Fruit fly (Drosophila melanogaster) whole organism, embryonic: ENCODE data around the gene CG13893.

Source experiments
- Atf6 ChIP-seq: fragments of 200-800 bp; sonication (Bioruptor generic); IDR thresholded peaks from 2 replicates; pipeline ENCODE4 v1.3.6; 2022; ENCODE audit warnings: missing biosample characterization, missing genetic modification characterization
- BEAF-32 ChIP-seq: fragments of 200-800 bp; sonication (Bioruptor generic); optimal IDR thresholded peaks from 3 replicates; lab custom pipeline; 2017; ENCODE audit warnings: missing biosample characterization, missing genetic modification characterization, mild to moderate bottlenecking, moderate library complexity, missing genetic modification reagents
- CG12299 ChIP-seq: fragments of 200-800 bp; sonication (Bioruptor generic); optimal IDR thresholded peaks from 2 replicates; lab custom pipeline; 2018; ENCODE audit warnings: missing biosample characterization, mild to moderate bottlenecking, missing genetic modification characterization
- CG12769 ChIP-seq: fragments of 200-800 bp; sonication (Bioruptor generic); optimal IDR thresholded peaks from 2 replicates; lab custom pipeline; 2019; ENCODE audit warnings: missing biosample characterization, mild to moderate bottlenecking, missing genetic modification characterization, moderate library complexity
- CG13123 ChIP-seq: fragments of 200-800 bp; sonication (Bioruptor generic); optimal IDR thresholded peaks from 2 replicates; lab custom pipeline; 2016; ENCODE audit warnings: missing biosample characterization, missing genetic modification characterization
- CG13287 ChIP-seq: fragments of 200-800 bp; sonication (Bioruptor generic); IDR thresholded peaks from 2 replicates; pipeline ENCODE4 v1.3.6; 2022; ENCODE audit warnings: missing biosample characterization, missing genetic modification characterization; ENCODE audit not compliant: partially characterized antibody
- CG14014 ChIP-seq: fragments of 200-800 bp; sonication (Bioruptor generic); IDR thresholded peaks from 2 replicates; pipeline ENCODE4 v1.3.6; 2022; ENCODE audit warnings: missing biosample characterization, missing genetic modification characterization
- CG16813 ChIP-seq: fragments of 200-800 bp; sonication (Bioruptor generic); IDR thresholded peaks from 3 replicates; pipeline ENCODE4 v1.3.6; 2022; ENCODE audit warnings: missing biosample characterization, missing genetic modification characterization; ENCODE audit not compliant: partially characterized antibody
- CG17385 ChIP-seq: fragments of 200-800 bp; sonication (Bioruptor generic); optimal IDR thresholded peaks from 3 replicates; lab custom pipeline; 2018; ENCODE audit warnings: missing biosample characterization, mild to moderate bottlenecking, missing genetic modification characterization
- CG17829 ChIP-seq: fragments of 200-800 bp; optimal IDR thresholded peaks from 2 replicates; lab custom pipeline; 2019; ENCODE audit warnings: missing biosample characterization, mild to moderate bottlenecking, missing genetic modification characterization, moderate library complexity
- CG2129 ChIP-seq: fragments of 200-800 bp; sonication (Bioruptor generic); IDR thresholded peaks from 2 replicates; pipeline ENCODE4 v1.3.6; 2022; ENCODE audit warnings: missing biosample characterization, missing genetic modification characterization; ENCODE audit not compliant: partially characterized antibody
- CG2199 ChIP-seq: fragments of 200-800 bp; sonication (Bioruptor generic); IDR thresholded peaks from 3 replicates; pipeline ENCODE4 v1.3.6; 2022; ENCODE audit warnings: missing biosample characterization, missing genetic modification characterization
- CG30020 ChIP-seq: fragments of 200-800 bp; optimal IDR thresholded peaks from 2 replicates; lab custom pipeline; 2019; ENCODE audit warnings: missing biosample characterization, mild to moderate bottlenecking, missing genetic modification characterization, moderate library complexity
- CG4617 ChIP-seq: fragments of 200-800 bp; sonication (Bioruptor generic); optimal IDR thresholded peaks from 3 replicates; lab custom pipeline; 2016; ENCODE audit warnings: missing biosample characterization, missing genetic modification characterization, borderline replicate concordance
- Doc3 ChIP-seq: fragments of 200-800 bp; sonication (Bioruptor generic); IDR thresholded peaks from 3 replicates; pipeline ENCODE4 v1.3.6; 2022; ENCODE audit warnings: missing biosample characterization, missing genetic modification characterization; ENCODE audit not compliant: partially characterized antibody
- Dref ChIP-seq: fragments of 200-800 bp; sonication (Bioruptor generic); IDR thresholded peaks from 2 replicates; pipeline ENCODE4 v1.3.6; 2022; ENCODE audit warnings: missing biosample characterization, missing genetic modification characterization
- GATAe ChIP-seq: fragments of 200-800 bp; sonication (Bioruptor generic); conservative IDR thresholded peaks from 2 replicates; pipeline ENCODE4 v1.3.6; 2022; ENCODE audit warnings: missing biosample characterization, missing genetic modification characterization
- HLH4C ChIP-seq: fragments of 200-800 bp; sonication (Bioruptor generic); IDR thresholded peaks from 3 replicates; pipeline ENCODE4 v1.3.6; 2022; ENCODE audit warnings: missing biosample characterization, missing genetic modification characterization; ENCODE audit not compliant: partially characterized antibody
- HmgZ ChIP-seq: fragments of 200-800 bp; sonication (Bioruptor generic); optimal IDR thresholded peaks from 2 replicates; lab custom pipeline; 2018; ENCODE audit warnings: missing biosample characterization, mild to moderate bottlenecking, missing genetic modification characterization
- MBD-R2 ChIP-seq: fragments of 200-800 bp; sonication (Bioruptor generic); IDR thresholded peaks from 2 replicates; pipeline ENCODE4 v1.3.6; 2022; ENCODE audit warnings: missing biosample characterization, missing genetic modification characterization
- MESR4 ChIP-seq: fragments of 200-800 bp; sonication (Bioruptor generic); optimal IDR thresholded peaks from 2 replicates; lab custom pipeline; 2018; ENCODE audit warnings: missing biosample characterization, mild to moderate bottlenecking, missing genetic modification characterization, moderate library complexity
- Mrtf ChIP-seq: fragments of 200-800 bp; sonication (Bioruptor generic); IDR thresholded peaks from 3 replicates; pipeline ENCODE4 v1.3.6; 2022; ENCODE audit warnings: missing biosample characterization, missing genetic modification characterization
- Oli ChIP-seq: fragments of 200-800 bp; sonication (Bioruptor generic); optimal IDR thresholded peaks from 2 replicates; lab custom pipeline; 2018; ENCODE audit warnings: missing biosample characterization, mild to moderate bottlenecking, missing genetic modification characterization, moderate library complexity
- Opbp ChIP-seq: fragments of 200-800 bp; sonication (Bioruptor generic); IDR thresholded peaks from 3 replicates; pipeline ENCODE4 v1.3.6; 2022; ENCODE audit warnings: missing biosample characterization, missing genetic modification characterization; ENCODE audit not compliant: partially characterized antibody
- Scr ChIP-seq: fragments of 200-800 bp; sonication (Bioruptor generic); IDR thresholded peaks from 2 replicates; pipeline ENCODE4 v1.3.6; 2022; ENCODE audit warnings: missing biosample characterization, missing genetic modification characterization; ENCODE audit not compliant: partially characterized antibody
- Sin3A ChIP-seq: fragments of >200 bp; optimal IDR thresholded peaks from 2 replicates; lab custom pipeline; 2018
- Six4 ChIP-seq: fragments of 200-800 bp; sonication (Bioruptor generic); optimal IDR thresholded peaks from 2 replicates; lab custom pipeline; 2016; ENCODE audit warnings: missing biosample characterization, missing genetic modification characterization
- Sry-δ ChIP-seq: fragments of 200-800 bp; sonication (Bioruptor generic); optimal IDR thresholded peaks from 2 replicates; lab custom pipeline; 2016; ENCODE audit warnings: missing biosample characterization, missing genetic modification characterization
- ato ChIP-seq: fragments of 200-800 bp; sonication (Bioruptor generic); IDR thresholded peaks from 2 replicates; pipeline ENCODE4 v1.3.6; 2022; ENCODE audit warnings: missing biosample characterization, missing genetic modification characterization; ENCODE audit not compliant: partially characterized antibody
- bbx ChIP-seq: fragments of 200-800 bp; sonication (Bioruptor generic); IDR thresholded peaks from 2 replicates; pipeline ENCODE4 v1.3.6; 2022; ENCODE audit warnings: missing biosample characterization, missing genetic modification characterization; ENCODE audit not compliant: partially characterized antibody
- chinmo ChIP-seq: fragments of 200-800 bp; sonication (Bioruptor generic); IDR thresholded peaks from 4 replicates; pipeline ENCODE4 v1.3.6; 2022; ENCODE audit warnings: missing biosample characterization, missing genetic modification characterization; ENCODE audit not compliant: partially characterized antibody
- crp ChIP-seq, 2 experiments: fragments of 200-800 bp; sonication (Bioruptor generic); optimal IDR thresholded peaks; 2 replicates in 1 of 2; 3 replicates in 1 of 2; lab custom pipeline; 2017; ENCODE audit warnings: missing biosample characterization in 2 of 2, missing genetic modification characterization in 2 of 2, mild to moderate bottlenecking in 1 of 2, moderate library complexity in 1 of 2
- dysf ChIP-seq: fragments of 200-800 bp; sonication (Bioruptor generic); IDR thresholded peaks from 3 replicates; pipeline ENCODE4 v1.3.6; 2022; ENCODE audit warnings: missing biosample characterization, missing genetic modification characterization
- hb ChIP-seq: fragments of 200-800 bp; sonication (Bioruptor generic); IDR thresholded peaks from 3 replicates; pipeline ENCODE4 v1.3.6; 2022; ENCODE audit warnings: missing biosample characterization, missing genetic modification characterization; ENCODE audit not compliant: partially characterized antibody
- knrl ChIP-seq: fragments of 200-800 bp; sonication (Bioruptor generic); IDR thresholded peaks from 3 replicates; pipeline ENCODE4 v1.3.6; 2022; ENCODE audit warnings: missing biosample characterization, missing genetic modification characterization; ENCODE audit not compliant: partially characterized antibody
- mld ChIP-seq: fragments of 200-800 bp; sonication (Bioruptor generic); IDR thresholded peaks from 3 replicates; pipeline ENCODE4 v1.3.6; 2022; ENCODE audit warnings: missing biosample characterization, missing genetic modification characterization; ENCODE audit not compliant: partially characterized antibody
- nerfin-2 ChIP-seq: fragments of 200-800 bp; sonication (Bioruptor generic); IDR thresholded peaks from 2 replicates; pipeline ENCODE4 v1.3.6; 2022; ENCODE audit warnings: missing biosample characterization, missing genetic modification characterization; ENCODE audit not compliant: partially characterized antibody
- scrt ChIP-seq: fragments of 200-800 bp; sonication (Bioruptor generic); optimal IDR thresholded peaks from 2 replicates; lab custom pipeline; 2018; ENCODE audit warnings: missing biosample characterization, mild to moderate bottlenecking, missing genetic modification characterization, moderate library complexity
- sd ChIP-seq: fragments of 200-800 bp; sonication (Bioruptor generic); optimal IDR thresholded peaks from 3 replicates; lab custom pipeline; 2018; ENCODE audit warnings: missing biosample characterization, mild to moderate bottlenecking, missing genetic modification characterization, moderate library complexity
- sim ChIP-seq: fragments of 200-800 bp; sonication (Bioruptor generic); IDR thresholded peaks from 2 replicates; pipeline ENCODE4 v1.3.6; 2022; ENCODE audit warnings: missing biosample characterization, missing genetic modification characterization
- stwl ChIP-seq: fragments of 200-800 bp; sonication (Bioruptor generic); optimal IDR thresholded peaks from 3 replicates; lab custom pipeline; 2018; ENCODE audit warnings: missing biosample characterization, mild to moderate bottlenecking, missing genetic modification characterization, moderate library complexity
- sug ChIP-seq: fragments of 200-800 bp; optimal IDR thresholded peaks from 2 replicates; lab custom pipeline; 2019; ENCODE audit warnings: missing biosample characterization, mild to moderate bottlenecking, missing genetic modification characterization, moderate library complexity
- tna ChIP-seq: fragments of 200-800 bp; sonication (Bioruptor generic); IDR thresholded peaks from 2 replicates; pipeline ENCODE4 v1.3.6; 2022; ENCODE audit warnings: missing biosample characterization, missing genetic modification characterization; ENCODE audit not compliant: partially characterized antibody
- trem ChIP-seq: fragments of 200-800 bp; optimal IDR thresholded peaks from 3 replicates; lab custom pipeline; 2019; ENCODE audit warnings: missing biosample characterization, mild to moderate bottlenecking, missing genetic modification characterization, moderate library complexity
- unc-4 ChIP-seq: fragments of 200-800 bp; sonication (Bioruptor generic); IDR thresholded peaks from 2 replicates; pipeline ENCODE4 v1.3.6; 2022; ENCODE audit warnings: missing biosample characterization, missing genetic modification characterization; ENCODE audit not compliant: partially characterized antibody
- vnd ChIP-seq: fragments of 200-800 bp; sonication (Bioruptor generic); IDR thresholded peaks from 3 replicates; pipeline ENCODE4 v1.3.6; 2022; ENCODE audit warnings: missing biosample characterization, missing genetic modification characterization; ENCODE audit not compliant: partially characterized antibody
- wor ChIP-seq: fragments of 200-800 bp; sonication (Bioruptor generic); IDR thresholded peaks from 2 replicates; pipeline ENCODE4 v1.3.6; 2022; ENCODE audit warnings: missing biosample characterization, missing genetic modification characterization
- zen2 ChIP-seq: fragments of 200-800 bp; sonication (Bioruptor generic); IDR thresholded peaks from 3 replicates; pipeline ENCODE4 v1.3.6; 2022; ENCODE audit warnings: missing biosample characterization, missing genetic modification characterization; ENCODE audit not compliant: partially characterized antibody

The CG13893 gene

dm6 chr3L:652637-653036 lies 48.8 kb upstream of the CG13893 start, which contains the start of gene CG3402 (continued):
- TF ChIP-seq nerfin-2 (GFP tag; lab: Robert Waterston, UW) (peak; percentile 53; the same call in 1 of the 2 replicates), HmgZ (tag; lab: Kevin White, UChicago) (peak; percentile 26), stwl (tag; lab: Kevin White, UChicago) (peak; percentile 61), mld (GFP tag; lab: Robert Waterston, UW) (peak; percentile 71; the same call in 2 of the 3 replicates), CG17385 (GFP tag; lab: Kevin White, UChicago) (peak; percentile 98), CG4617 (GFP tag; lab: Kevin White, UChicago) (peak; percentile 67), CG12769 (tag; lab: Kevin White, UChicago) (peak; percentile 52), tna (peak; percentile 75), CG30020 (no peak), CG2129 (GFP tag; lab: Robert Waterston, UW) (0 out of 2 replicates have a peak, but pooled peaks have one; percentile 18), crp (GFP tag; optimal IDR thresholded peaks at IDR 0.05; lab: Kevin White, UChicago) (peak in 1 of 2 experiments; percentile 40), hb (GFP tag; lab: Robert Waterston, UW) (peak; percentile 62; the same call in 1 of the 3 replicates), MESR4 (GFP tag; lab: Kevin White, UChicago) (peak; percentile 93), vnd (GFP tag; lab: Robert Waterston, UW) (peak; percentile 65), dysf (GFP tag; lab: Robert Waterston, UW) (no peak), wor (GFP tag; lab: Robert Waterston, UW) (no peak), Atf6 (no peak), sim (no peak), ato (GFP tag; lab: Robert Waterston, UW) (0 out of 2 replicates have a peak, but pooled peaks have one; percentile 21), Opbp (GFP tag; lab: Robert Waterston, UW) (peak; percentile 68; the same call in 2 of the 3 replicates), CG14014 (no peak), chinmo (GFP tag; lab: Robert Waterston, UW) (peak; percentile 77; the same call in 2 of the 4 replicates), CG13287 (GFP tag; lab: Robert Waterston, UW) (peak; percentile 82), scrt (GFP tag; lab: Kevin White, UChicago) (no peak), Sin3A (peak; percentile 4), BEAF-32 (GFP tag; lab: Kevin White, UChicago) (peak; percentile 70), Oli (no peak), Doc3 (GFP tag; lab: Robert Waterston, UW) (peak; percentile 72), Scr (peak; percentile 76), sd (tag; lab: Kevin White, UChicago) (peak; percentile 11), MBD-R2 (GFP tag; lab: Robert Waterston, UW) (peak; percentile 84), CG17829 (tag; lab: Kevin White, UChicago) (peak; percentile 14), trem (peak; percentile 38), unc-4 (GFP tag; lab: Robert Waterston, UW) (peak; percentile 73), CG13123 (GFP tag; lab: Kevin White, UChicago) (no peak), knrl (GFP tag; lab: Robert Waterston, UW) (peak; percentile 54; the same call in 1 of the 3 replicates), bbx (GFP tag; lab: Robert Waterston, UW) (peak; percentile 66; the same call in 1 of the 2 replicates), sug (tag; lab: Kevin White, UChicago) (peak; percentile 11), HLH4C (peak; percentile 85), GATAe (GFP tag; lab: Robert Waterston, UW) (no peak), Mrtf (GFP tag; lab: Robert Waterston, UW) (no peak), Six4 (GFP tag; lab: Kevin White, UChicago) (no peak), CG2199 (GFP tag; lab: Robert Waterston, UW) (no peak), CG16813 (GFP tag; lab: Robert Waterston, UW) (peak; percentile 68), Dref (peak; percentile 84), CG12299 (tag; lab: Kevin White, UChicago) (no peak), zen2 (peak; percentile 76), Sry-δ (GFP tag; lab: Kevin White, UChicago) (peak; percentile 45)
